Fruit fly (Drosophila melanogaster): Measurements from ENCODE around the gene beat-IIIc.

dm6 chr2L:17262231-17262630 lies 1.7 kb upstream of the beat-IIIc start:
- no peak for TF ChIP-seq h (optimal IDR thresholded peaks at IDR 0.05)
- TF ChIP-seq psq (optimal IDR thresholded peaks at IDR 0.05), result no peak
- no peak for TF ChIP-seq Sin3A (optimal IDR thresholded peaks at IDR 0.05)
- TF ChIP-seq insv (optimal IDR thresholded peaks at IDR 0.05), result no peak
- TF ChIP-seq ttk (optimal IDR thresholded peaks at IDR 0.05), result no peak
- no peak for TF ChIP-seq Myc (optimal IDR thresholded peaks at IDR 0.05)

Measured in Kc167 (cell line).